Worm (Caenorhabditis elegans): Measurements from ENCODE around the gene ztf-31.

ztf-31 gene

DNA sequence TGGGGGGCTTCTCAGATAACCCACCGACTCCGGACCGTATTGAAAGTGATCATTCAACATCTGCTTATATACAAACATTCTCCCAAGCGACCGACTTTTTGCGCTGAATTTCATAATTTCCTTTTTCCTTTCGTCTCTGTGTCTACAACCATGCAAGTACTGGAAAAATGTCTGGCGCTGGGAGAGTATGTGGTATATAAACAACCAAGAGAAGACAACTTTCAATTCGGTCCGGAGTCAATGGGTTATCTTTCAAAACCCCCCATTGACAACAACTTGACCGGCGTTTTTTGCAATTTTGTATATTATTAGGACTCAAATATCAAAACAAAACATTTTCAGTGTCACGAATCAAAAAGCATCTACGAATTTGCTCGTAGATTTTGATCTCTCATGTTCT is 37.3 kb downstream of the ztf-31 start (continued):
- TF ChIP-seq B0336.3 (GFP tag; IDR thresholded peaks at IDR 0.05) (peak; percentile 88), zim-3 (tag; optimal IDR thresholded peaks at IDR 0.05) (peak; percentile 36), F55B11.4 (tag; optimal IDR thresholded peaks at IDR 0.05; ENCODE audit: borderline replicate concordance, insufficient read depth) (no peak), lsl-1 (GFP tag; optimal IDR thresholded peaks at IDR 0.05) (no peak), bed-1 (GFP tag; IDR thresholded peaks at IDR 0.05) (no peak), hmg-1.2 (GFP tag; IDR thresholded peaks at IDR 0.05) (peak; percentile 70), pha-4 (tag; optimal IDR thresholded peaks at IDR 0.05) (no peak), ccch-3 (GFP tag; optimal IDR thresholded peaks at IDR 0.05) (no peak), F10E7.11 (tag; optimal IDR thresholded peaks at IDR 0.05) (no peak), nhr-90 (tag; optimal IDR thresholded peaks at IDR 0.05) (peak; percentile 49), somi-1 (GFP tag; optimal IDR thresholded peaks at IDR 0.05) (peak; percentile 60), sptf-2 (GFP tag; optimal IDR thresholded peaks at IDR 0.05) (no peak), ztf-25 (GFP tag; IDR thresholded peaks at IDR 0.05) (no peak), rec-8 (tag; optimal IDR thresholded peaks at IDR 0.05) (peak in 1 of 2 experiments; percentile 6), cebp-2 (GFP tag; IDR thresholded peaks at IDR 0.05) (no peak), F39B2.1 (GFP tag; IDR thresholded peaks at IDR 0.05) (no peak), dpl-1 (GFP tag; optimal IDR thresholded peaks at IDR 0.05) (peak; percentile 18), lin-54 (GFP tag; optimal IDR thresholded peaks at IDR 0.05) (peak; percentile 76), nfya-2 (GFP tag; IDR thresholded peaks at IDR 0.05) (no peak), Y79H2A.3 (GFP tag; conservative IDR thresholded peaks at IDR 0.05) (no peak), hsf-1 (GFP tag; IDR thresholded peaks at IDR 0.05) (no peak), Y95B8A.8 (GFP tag; IDR thresholded peaks at IDR 0.05) (no peak), nfyb-1 (GFP tag; IDR thresholded peaks at IDR 0.05) (peak; percentile 94), lsy-27 (tag; optimal IDR thresholded peaks at IDR 0.05; ENCODE audit: borderline replicate concordance, insufficient read depth) (no peak), egl-44 (GFP tag; IDR thresholded peaks at IDR 0.05) (peak; percentile 42; the same call in 1 of the 2 replicates), Y53F4B.3 (GFP tag; IDR thresholded peaks at IDR 0.05) (no peak), egl-18 (GFP tag; IDR thresholded peaks at IDR 0.05) (no peak), ztf-6 (GFP tag; IDR thresholded peaks at IDR 0.05) (no peak), Y53G8AR.9 (GFP tag; conservative IDR thresholded peaks at IDR 0.05) (peak; percentile 79)

DNA sequence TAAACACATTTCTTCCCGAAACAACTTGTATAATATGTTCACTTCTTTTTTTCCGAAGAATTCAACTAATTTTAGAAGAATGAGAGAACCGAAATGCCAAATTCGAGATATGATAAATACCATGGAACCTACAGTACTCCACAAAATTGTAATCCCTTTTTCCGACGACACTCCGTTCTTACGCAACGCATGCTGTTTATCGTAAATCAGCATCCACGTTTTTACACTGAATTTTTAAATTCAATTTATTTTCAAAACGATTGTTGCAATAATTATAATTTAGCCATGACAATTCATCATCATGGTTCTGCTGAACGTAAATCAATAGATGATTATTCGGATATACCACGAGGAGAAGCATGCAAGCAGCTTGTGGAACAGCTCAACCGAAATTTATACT is 40.0 kb downstream of the ztf-31 start, which contains the start of gene B0361.3:
B0361.3 (plus strand) TSS at position 284 of the 400 bp plus-strand sequence.
- no peak for TF ChIP-seq snpc-4 (GFP tag; optimal IDR thresholded peaks at IDR 0.05)
- TF ChIP-seq snpc-4 (tag; optimal IDR thresholded peaks at IDR 0.05), result peak in 1 of 4 experiments; percentile 55
- TF ChIP-seq T26A5.8 (tag; optimal IDR thresholded peaks at IDR 0.05), result no peak
- no peak for TF ChIP-seq F33H1.4 (GFP tag; IDR thresholded peaks at IDR 0.05)
- TF ChIP-seq B0261.1 (tag; optimal IDR thresholded peaks at IDR 0.05), result no peak
- TF ChIP-seq tbp1 (GFP tag; optimal IDR thresholded peaks at IDR 0.05), result no peak
- TF ChIP-seq nfya-2 (GFP tag; IDR thresholded peaks at IDR 0.05), result no peak
- TF ChIP-seq attf-3 (GFP tag; conservative IDR thresholded peaks at IDR 0.05), result peak; percentile 66; the same call in 1 of the 2 replicates
- no peak for TF ChIP-seq him-1 (tag; optimal IDR thresholded peaks at IDR 0.05)

DNA sequence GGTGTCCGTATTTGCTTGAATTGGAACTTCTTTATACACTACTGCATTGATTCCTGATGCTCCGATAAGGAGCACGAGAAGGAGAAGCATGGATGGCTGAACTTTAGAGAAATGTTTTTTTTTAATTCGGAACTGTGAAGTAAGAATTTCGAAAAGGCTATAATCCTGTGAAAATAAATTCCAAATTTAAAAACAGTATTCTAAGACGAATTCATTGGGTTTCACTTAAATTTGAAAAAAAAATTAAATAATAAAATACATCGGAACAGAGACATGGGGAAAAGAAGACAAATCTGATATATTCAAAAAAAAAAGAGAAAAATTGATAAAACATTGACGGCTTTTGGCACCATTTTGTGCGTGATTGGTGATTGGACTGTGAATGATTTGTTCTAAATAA is 44.6 kb downstream of the ztf-31 start, which contains the start of gene pho-5:
pho-5 (minus strand) TSS at position 101 of the 400 bp plus-strand sequence.
- TF ChIP-seq snpc-1.3 (tag; optimal IDR thresholded peaks at IDR 0.05; ENCODE audit: insufficient read depth) (peak; percentile 9), dpl-1 (GFP tag; optimal IDR thresholded peaks at IDR 0.05) (no peak)

Measured in whole organism, young adult.